Worm (Caenorhabditis elegans) whole organism, L2 larva: ENCODE results near the gene nfya-1.

Experiments
- R02D3.7 ChIP-seq: fragments of 150-350 bp; optimal IDR thresholded peaks from 2 replicates; lab custom pipeline; 2014; ENCODE audit warnings: missing biosample characterization, missing genetic modification characterization
- ama-1 ChIP-seq: fragments of 150-350 bp; optimal IDR thresholded peaks from 2 replicates; lab custom pipeline; 2018; ENCODE audit warnings: inconsistent platforms
- ceh-82 ChIP-seq: fragments of 150-350 bp; optimal IDR thresholded peaks from 2 replicates; lab custom pipeline; 2014; ENCODE audit warnings: missing biosample characterization, missing genetic modification characterization
- egl-27 ChIP-seq: sonication (generic microtip); optimal IDR thresholded peaks from 3 replicates; lab custom pipeline; 2017; ENCODE audit warnings: missing biosample characterization, missing genetic modification reagents, missing genetic modification characterization
- lin-39 ChIP-seq: fragments of 150-350 bp; optimal IDR thresholded peaks from 2 replicates; lab custom pipeline; 2014; ENCODE audit warnings: missing biosample characterization, missing genetic modification reagents, missing genetic modification characterization
- lsy-2 ChIP-seq, 2 experiments: fragments of 150-350 bp in 1 of 2; sonication (generic microtip) in 1 of 2; optimal IDR thresholded peaks; 2 replicates each; lab custom pipeline; 2014 to 2017; ENCODE audit warnings: missing biosample characterization in 2 of 2, missing genetic modification characterization in 2 of 2
- snpc-4 ChIP-seq: fragments of 150-350 bp; optimal IDR thresholded peaks from 2 replicates; lab custom pipeline; 2014; ENCODE audit warnings: missing biosample characterization, missing genetic modification characterization
- ztf-1 ChIP-seq: fragments of 200-800 bp; sonication (Bioruptor generic); conservative IDR thresholded peaks from 2 replicates; pipeline ENCODE4 v1.3.6; 2022; ENCODE audit warnings: missing genetic modification characterization, missing compliant biosample characterization
- ztf-4 ChIP-seq: fragments of 150-350 bp; optimal IDR thresholded peaks from 2 replicates; lab custom pipeline; 2014; ENCODE audit warnings: missing biosample characterization, missing genetic modification characterization

DNA sequence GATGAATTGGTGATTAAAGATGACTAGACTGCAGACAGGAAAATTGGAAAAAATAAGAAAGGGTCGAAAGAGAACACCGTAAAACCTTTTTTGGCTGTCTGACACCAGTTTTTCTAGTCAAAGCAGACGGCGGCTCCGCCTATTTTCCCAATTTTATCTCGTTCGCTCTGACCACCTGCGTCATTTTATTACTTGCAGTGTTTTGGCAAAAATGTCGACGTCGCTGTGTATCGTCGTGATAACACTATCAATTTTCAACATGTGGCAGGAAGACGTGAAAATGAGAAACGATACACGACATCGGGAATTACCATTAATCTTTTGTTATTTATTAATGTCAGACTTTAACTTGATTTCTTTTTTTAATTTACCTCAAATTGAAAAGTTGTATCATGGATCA is 36.6 kb downstream of the nfya-1 start, which contains the start of gene Y62H9A.15:
- TF ChIP-seq R02D3.7 (tag; lab: Kevin White, UChicago): no peak
- TF ChIP-seq lsy-2 (tag; optimal IDR thresholded peaks at IDR 0.05; lab: Kevin White, UChicago): no peak
- no peak for TF ChIP-seq snpc-4 (tag; lab: Kevin White, UChicago)
- no peak for TF ChIP-seq ztf-4 (tag; lab: Kevin White, UChicago)
- TF ChIP-seq lin-39: no peak
- no peak for TF ChIP-seq ama-1 (lab: Kevin White, UChicago)
- no peak for TF ChIP-seq ceh-82 (tag; lab: Kevin White, UChicago)
- no peak for TF ChIP-seq egl-27 (tag; lab: Kevin White, UChicago)
- TF ChIP-seq ztf-1 (GFP tag; lab: Robert Waterston, UW): no peak
